Fruit fly (Drosophila melanogaster) whole organism, pupa: ENCODE data around the gene CG9636.

Experiments
- CG10348 ChIP-seq: fragments of 200-800 bp; sonication (Bioruptor generic); IDR thresholded peaks from 2 replicates; pipeline ENCODE4 v1.3.6; 2022; ENCODE audit warnings: missing biosample characterization, missing genetic modification characterization
- CG12605 ChIP-seq: fragments of 200-800 bp; sonication (Bioruptor generic); IDR thresholded peaks from 2 replicates; pipeline ENCODE4 v1.3.6; 2022; ENCODE audit warnings: missing biosample characterization, missing genetic modification characterization
- CG13204 ChIP-seq: fragments of 200-800 bp; sonication (Bioruptor generic); optimal IDR thresholded peaks from 2 replicates; lab custom pipeline; 2018; ENCODE audit warnings: missing biosample characterization, mild to moderate bottlenecking, missing genetic modification characterization, moderate library complexity
- CG14655 ChIP-seq: fragments of 200-800 bp; sonication (Bioruptor generic); optimal IDR thresholded peaks from 3 replicates; lab custom pipeline; 2017; ENCODE audit warnings: mild to moderate bottlenecking, missing biosample characterization, missing genetic modification reagents, missing genetic modification characterization
- CG15710 ChIP-seq: fragments of 200-800 bp; sonication (Bioruptor generic); optimal IDR thresholded peaks from 2 replicates; lab custom pipeline; 2018; ENCODE audit warnings: missing biosample characterization, mild to moderate bottlenecking, missing genetic modification characterization, moderate library complexity
- CG17806 ChIP-seq: fragments of 200-800 bp; sonication (Bioruptor generic); optimal IDR thresholded peaks from 2 replicates; lab custom pipeline; 2018; ENCODE audit warnings: missing biosample characterization, mild to moderate bottlenecking, missing genetic modification characterization, moderate library complexity
- CG32121 ChIP-seq: fragments of 200-800 bp; sonication (Bioruptor generic); IDR thresholded peaks from 2 replicates; pipeline ENCODE4 v1.3.6; 2022; ENCODE audit warnings: missing biosample characterization, missing genetic modification characterization
- CG34367 ChIP-seq: fragments of 200-800 bp; sonication (Bioruptor generic); optimal IDR thresholded peaks from 2 replicates; lab custom pipeline; 2018; ENCODE audit warnings: missing biosample characterization, mild to moderate bottlenecking, missing genetic modification characterization
- CG4496 ChIP-seq: fragments of 200-800 bp; sonication (Bioruptor generic); IDR thresholded peaks from 3 replicates; pipeline ENCODE4 v1.3.6; 2022; ENCODE audit warnings: missing biosample characterization, missing genetic modification characterization
- CG8159 ChIP-seq: fragments of 200-800 bp; sonication (Bioruptor generic); optimal IDR thresholded peaks from 3 replicates; lab custom pipeline; 2018; ENCODE audit warnings: missing biosample characterization, mild to moderate bottlenecking, missing genetic modification characterization, moderate library complexity
- CG8301 ChIP-seq: fragments of 200-800 bp; sonication (Bioruptor generic); optimal IDR thresholded peaks from 2 replicates; lab custom pipeline; 2018; ENCODE audit warnings: missing biosample characterization, mild to moderate bottlenecking, missing genetic modification characterization
- CG9948 ChIP-seq: fragments of 200-800 bp; sonication (Bioruptor generic); optimal IDR thresholded peaks from 2 replicates; lab custom pipeline; 2018; ENCODE audit warnings: missing biosample characterization, mild to moderate bottlenecking, missing genetic modification characterization, moderate library complexity
- D1 ChIP-seq: fragments of 200-800 bp; sonication (Bioruptor generic); optimal IDR thresholded peaks from 2 replicates; lab custom pipeline; 2018; ENCODE audit warnings: missing biosample characterization, mild to moderate bottlenecking, missing genetic modification characterization, moderate library complexity
- EcR ChIP-seq: fragments of 200-800 bp; sonication (Bioruptor generic); optimal IDR thresholded peaks from 3 replicates; lab custom pipeline; 2019; ENCODE audit warnings: missing biosample characterization, missing genetic modification characterization, mild to moderate bottlenecking, moderate library complexity, missing genetic modification reagents
- Ets98B ChIP-seq: fragments of 200-800 bp; sonication (Bioruptor generic); IDR thresholded peaks from 2 replicates; pipeline ENCODE4 v1.3.6; 2022; ENCODE audit warnings: missing biosample characterization, missing genetic modification characterization
- Pif1A ChIP-seq: fragments of 200-800 bp; sonication (Bioruptor generic); optimal IDR thresholded peaks from 3 replicates; lab custom pipeline; 2016; ENCODE audit warnings: missing biosample characterization, missing genetic modification characterization
- Pif1B ChIP-seq: fragments of 200-800 bp; sonication (Bioruptor generic); optimal IDR thresholded peaks from 3 replicates; lab custom pipeline; 2016; ENCODE audit warnings: missing biosample characterization, missing genetic modification characterization
- Snoo ChIP-seq: fragments of 200-800 bp; sonication (Bioruptor generic); optimal IDR thresholded peaks from 3 replicates; lab custom pipeline; 2017; ENCODE audit warnings: missing biosample characterization, mild to moderate bottlenecking, missing genetic modification characterization, inconsistent platforms
- fd96Ca ChIP-seq: fragments of 200-800 bp; sonication (Bioruptor generic); IDR thresholded peaks from 3 replicates; pipeline ENCODE4 v1.3.6; 2022; ENCODE audit warnings: missing biosample characterization, missing genetic modification characterization
- gl ChIP-seq: fragments of 200-800 bp; sonication (Bioruptor generic); optimal IDR thresholded peaks from 2 replicates; lab custom pipeline; 2018; ENCODE audit warnings: missing biosample characterization, mild to moderate bottlenecking, missing genetic modification characterization
- rn ChIP-seq: fragments of 200-800 bp; sonication (Bioruptor generic); IDR thresholded peaks from 2 replicates; pipeline ENCODE4 v1.3.6; 2022; ENCODE audit warnings: missing biosample characterization, missing genetic modification characterization

Gene CG9636

dm6 chr3R:8205292-8205893 is 38.2 kb downstream of the CG9636 start:
- TF ChIP-seq Pif1A (GFP tag; lab: Kevin White, UChicago) (no peak), CG32121 (no peak), CG12605 (GFP tag; lab: Robert Waterston, UW) (no peak), gl (tag; lab: Kevin White, UChicago) (no peak), Pif1B (GFP tag; lab: Kevin White, UChicago) (no peak), CG9948 (no peak), fd96Ca (GFP tag; lab: Robert Waterston, UW) (no peak), D1 (no peak)

- TF ChIP-seq gl (tag; lab: Kevin White, UChicago) (no peak), fd96Ca (GFP tag; lab: Robert Waterston, UW) (no peak), Snoo (tag; lab: Kevin White, UChicago) (no peak), CG15710 (tag; lab: Kevin White, UChicago) (no peak), CG32121 (no peak), CG10348 (GFP tag; lab: Robert Waterston, UW) (no peak), CG4496 (no peak), CG34367 (tag; lab: Kevin White, UChicago) (no peak), CG13204 (GFP tag; lab: Kevin White, UChicago) (no peak), D1 (no peak), CG17806 (tag; lab: Kevin White, UChicago) (no peak)
Observed at dm6 chr3R:8204730-8205129, 38.9 kb downstream of the CG9636 start, which contains the start of gene CheA84a. Gene CheA84a, minus strand, starts transcription at chr3R:8204830.

dm6 chr3R:8203367-8203766 is 40.2 kb downstream of the CG9636 start:
- no peak for TF ChIP-seq CG12605 (GFP tag; lab: Robert Waterston, UW)
- no peak for TF ChIP-seq Ets98B (GFP tag; lab: Robert Waterston, UW)
- TF ChIP-seq CG10348 (GFP tag; lab: Robert Waterston, UW), result no peak
- no peak for TF ChIP-seq D1
- TF ChIP-seq CG8159 (tag; lab: Kevin White, UChicago), result no peak
- no peak for TF ChIP-seq Pif1A (GFP tag; lab: Kevin White, UChicago)
- no peak for TF ChIP-seq fd96Ca (GFP tag; lab: Robert Waterston, UW)
- no peak for TF ChIP-seq CG13204 (GFP tag; lab: Kevin White, UChicago)
- no peak for TF ChIP-seq CG15710 (tag; lab: Kevin White, UChicago)
- TF ChIP-seq Snoo (tag; lab: Kevin White, UChicago), result no peak
- TF ChIP-seq CG4496, result no peak
- TF ChIP-seq CG8301 (tag; lab: Kevin White, UChicago), result no peak

- TF ChIP-seq Ets98B (GFP tag; lab: Robert Waterston, UW) (no peak), CG9948 (no peak), CG12605 (GFP tag; lab: Robert Waterston, UW) (no peak), Pif1A (GFP tag; lab: Kevin White, UChicago) (no peak), gl (tag; lab: Kevin White, UChicago) (no peak), CG8301 (tag; lab: Kevin White, UChicago) (no peak), CG13204 (GFP tag; lab: Kevin White, UChicago) (no peak), CG10348 (GFP tag; lab: Robert Waterston, UW) (no peak), CG17806 (tag; lab: Kevin White, UChicago) (no peak), rn (GFP tag; lab: Robert Waterston, UW) (no peak), CG15710 (tag; lab: Kevin White, UChicago) (no peak), CG34367 (tag; lab: Kevin White, UChicago) (no peak), CG4496 (no peak), D1 (no peak), Snoo (tag; lab: Kevin White, UChicago) (no peak), CG32121 (no peak), Pif1B (GFP tag; lab: Kevin White, UChicago) (no peak), EcR (GFP tag; lab: Kevin White, UChicago) (no peak), fd96Ca (GFP tag; lab: Robert Waterston, UW) (no peak), CG8159 (tag; lab: Kevin White, UChicago) (no peak)
- TF ChIP-seq, all 21 proteins: peak for 0
Observed at dm6 chr3R:8198320-8198719, 45.3 kb downstream of the CG9636 start.

- TF ChIP-seq Pif1A (GFP tag; lab: Kevin White, UChicago) (peak; percentile 13), CG14655 (peak; percentile 32), Pif1B (GFP tag; lab: Kevin White, UChicago) (no peak), CG10348 (GFP tag; lab: Robert Waterston, UW) (no peak), CG17806 (tag; lab: Kevin White, UChicago) (peak; percentile 48), CG9948 (peak; percentile 30), CG15710 (tag; lab: Kevin White, UChicago) (peak; percentile 50), CG8159 (tag; lab: Kevin White, UChicago) (peak; percentile 50), CG8301 (tag; lab: Kevin White, UChicago) (peak; percentile 25), CG34367 (tag; lab: Kevin White, UChicago) (peak; percentile 38), fd96Ca (GFP tag; lab: Robert Waterston, UW) (peak; percentile 37; the same call in 1 of the 3 replicates)
Observed at dm6 chr3R:8197137-8197536, 46.5 kb downstream of the CG9636 start.

- no peak for TF ChIP-seq CG12605 (GFP tag; lab: Robert Waterston, UW)
- TF ChIP-seq CG9948, result no peak
- TF ChIP-seq rn (GFP tag; lab: Robert Waterston, UW), result no peak
Observed at dm6 chr3R:8195049-8195448, 48.5 kb downstream of the CG9636 start.
